Fruit fly (Drosophila melanogaster) whole organism, embryonic: ENCODE data around the gene Prp31.

Experiments
- CG13894 ChIP-seq: fragments of 200-800 bp; sonication (Bioruptor generic); optimal IDR thresholded peaks from 3 replicates; lab custom pipeline; 2018; ENCODE audit warnings: missing biosample characterization, mild to moderate bottlenecking, missing genetic modification characterization, moderate library complexity
- CG14050 ChIP-seq: fragments of 200-800 bp; sonication (Bioruptor generic); IDR thresholded peaks from 3 replicates; pipeline ENCODE4 v1.3.6; 2022; ENCODE audit warnings: missing biosample characterization, missing genetic modification characterization
- CG14860 ChIP-seq: fragments of 200-800 bp; sonication (Bioruptor generic); IDR thresholded peaks from 3 replicates; pipeline ENCODE4 v1.3.6; 2022; ENCODE audit warnings: missing biosample characterization, missing genetic modification characterization; ENCODE audit not compliant: partially characterized antibody
- CG16813 ChIP-seq: fragments of 200-800 bp; sonication (Bioruptor generic); IDR thresholded peaks from 3 replicates; pipeline ENCODE4 v1.3.6; 2022; ENCODE audit warnings: missing biosample characterization, missing genetic modification characterization; ENCODE audit not compliant: partially characterized antibody
- CG16863 ChIP-seq: fragments of 200-800 bp; sonication (Bioruptor generic); optimal IDR thresholded peaks from 3 replicates; lab custom pipeline; 2016; ENCODE audit warnings: missing biosample characterization, missing genetic modification characterization
- CG17328 ChIP-seq: fragments of 200-800 bp; sonication (Bioruptor generic); IDR thresholded peaks from 2 replicates; pipeline ENCODE4 v1.3.6; 2022; ENCODE audit warnings: missing biosample characterization, missing genetic modification characterization
- CG17912 ChIP-seq: fragments of 200-800 bp; sonication (Bioruptor generic); optimal IDR thresholded peaks from 2 replicates; lab custom pipeline; 2018; ENCODE audit warnings: missing biosample characterization, mild to moderate bottlenecking, missing genetic modification characterization
- CG18262 ChIP-seq: fragments of 200-800 bp; optimal IDR thresholded peaks from 3 replicates; lab custom pipeline; 2019; ENCODE audit warnings: missing biosample characterization, mild to moderate bottlenecking, missing genetic modification characterization, moderate library complexity
- CG3847 ChIP-seq: fragments of 200-800 bp; sonication (Bioruptor generic); IDR thresholded peaks from 2 replicates; pipeline ENCODE4 v1.3.6; 2022; ENCODE audit warnings: missing biosample characterization, missing genetic modification characterization
- CG6254 ChIP-seq: fragments of 200-800 bp; sonication (Bioruptor generic); optimal IDR thresholded peaks from 3 replicates; lab custom pipeline; 2017; ENCODE audit warnings: mild to moderate bottlenecking, missing biosample characterization, missing genetic modification reagents, missing genetic modification characterization
- CG6272 ChIP-seq: fragments of 200-800 bp; sonication (Bioruptor generic); IDR thresholded peaks from 2 replicates; pipeline ENCODE4 v1.3.6; 2022; ENCODE audit warnings: missing biosample characterization, missing genetic modification characterization
- CG7786 ChIP-seq: fragments of 200-800 bp; sonication (Bioruptor generic); optimal IDR thresholded peaks from 2 replicates; lab custom pipeline; 2016; ENCODE audit warnings: missing biosample characterization, missing genetic modification characterization
- CG8944 ChIP-seq: fragments of 200-800 bp; sonication (Bioruptor generic); optimal IDR thresholded peaks from 3 replicates; lab custom pipeline; 2016; ENCODE audit warnings: missing biosample characterization, missing genetic modification characterization
- D ChIP-seq, 2 experiments: fragments of 200-800 bp in 1 of 2; fragments of >200 bp in 1 of 2; sonication (Bioruptor generic) in 1 of 2; optimal IDR thresholded peaks; 2 replicates in 1 of 2; 3 replicates in 1 of 2; lab custom pipeline; 2017; ENCODE audit warnings: mild to moderate bottlenecking in 1 of 2, missing biosample characterization in 1 of 2, missing genetic modification characterization in 1 of 2, missing genetic modification reagents in 1 of 2
- Dip2 ChIP-seq: fragments of 200-800 bp; sonication (Bioruptor generic); IDR thresholded peaks from 2 replicates; pipeline ENCODE4 v1.3.6; 2022; ENCODE audit warnings: missing biosample characterization, missing genetic modification characterization
- E2f1 ChIP-seq: fragments of 200-800 bp; sonication (Bioruptor generic); IDR thresholded peaks from 2 replicates; pipeline ENCODE4 v1.3.6; 2022; ENCODE audit warnings: missing biosample characterization, missing genetic modification characterization
- Ets65A ChIP-seq: fragments of 200-800 bp; sonication (Bioruptor generic); peaks from one replicate; lab custom pipeline; 2016; ENCODE audit warnings: missing biosample characterization, missing genetic modification characterization
- Gug ChIP-seq: fragments of 200-800 bp; sonication (Bioruptor generic); IDR thresholded peaks from 4 replicates; pipeline ENCODE4 v1.3.6; 2022; ENCODE audit warnings: missing biosample characterization, missing genetic modification characterization
- HLH4C ChIP-seq: fragments of 200-800 bp; sonication (Bioruptor generic); IDR thresholded peaks from 3 replicates; pipeline ENCODE4 v1.3.6; 2022; ENCODE audit warnings: missing biosample characterization, missing genetic modification characterization; ENCODE audit not compliant: partially characterized antibody
- HLH54F ChIP-seq: fragments of 200-800 bp; sonication (Bioruptor generic); optimal IDR thresholded peaks from 3 replicates; lab custom pipeline; 2016; ENCODE audit warnings: missing biosample characterization, missing genetic modification characterization
- HLHmδ ChIP-seq: fragments of 200-800 bp; sonication (Bioruptor generic); optimal IDR thresholded peaks from 2 replicates; lab custom pipeline; 2018; ENCODE audit warnings: missing biosample characterization, mild to moderate bottlenecking, missing genetic modification characterization, moderate library complexity
- Hr3 ChIP-seq: fragments of 200-800 bp; sonication (Bioruptor generic); optimal IDR thresholded peaks from 3 replicates; lab custom pipeline; 2016; ENCODE audit warnings: missing biosample characterization, missing genetic modification characterization
- Lim3 ChIP-seq: fragments of 200-800 bp; sonication (Bioruptor generic); IDR thresholded peaks from 2 replicates; pipeline ENCODE4 v1.3.6; 2022; ENCODE audit warnings: missing biosample characterization, missing genetic modification characterization
- Mes4 ChIP-seq: fragments of 200-800 bp; sonication (Bioruptor generic); optimal IDR thresholded peaks from 2 replicates; lab custom pipeline; 2016; ENCODE audit warnings: missing biosample characterization, missing genetic modification characterization
- Pdp1 ChIP-seq, 2 experiments: fragments of 200-800 bp; sonication (Bioruptor generic); optimal IDR thresholded peaks; 3 replicates each; lab custom pipeline; 2016; ENCODE audit warnings: missing biosample characterization in 2 of 2, missing genetic modification characterization in 2 of 2, mild to moderate bottlenecking in 1 of 2, moderate library complexity in 1 of 2
- YL-1 ChIP-seq: fragments of 200-800 bp; sonication (Bioruptor generic); optimal IDR thresholded peaks from 3 replicates; lab custom pipeline; 2017; ENCODE audit warnings: missing biosample characterization, mild to moderate bottlenecking, missing genetic modification characterization
- ap ChIP-seq: fragments of 200-800 bp; sonication (Bioruptor generic); IDR thresholded peaks from 2 replicates; pipeline ENCODE4 v1.3.6; 2022; ENCODE audit warnings: missing biosample characterization, missing genetic modification characterization
- ash1 ChIP-seq: fragments of 200-800 bp; sonication (Bioruptor generic); optimal IDR thresholded peaks from 2 replicates; lab custom pipeline; 2018; ENCODE audit warnings: missing biosample characterization, mild to moderate bottlenecking, missing genetic modification characterization
- caup ChIP-seq: fragments of 200-800 bp; sonication (Bioruptor generic); optimal IDR thresholded peaks from 3 replicates; lab custom pipeline; 2017; ENCODE audit warnings: missing biosample characterization, mild to moderate bottlenecking, missing genetic modification characterization, moderate library complexity; ENCODE audit not compliant: severe bottlenecking
- ci ChIP-seq: fragments of 200-800 bp; sonication (Bioruptor generic); IDR thresholded peaks from 3 replicates; pipeline ENCODE4 v1.3.6; 2022; ENCODE audit warnings: missing biosample characterization, missing genetic modification characterization
- disco-r ChIP-seq: fragments of 200-800 bp; sonication (Bioruptor generic); optimal IDR thresholded peaks from 2 replicates; lab custom pipeline; 2016; ENCODE audit warnings: missing biosample characterization, missing genetic modification characterization
- gem ChIP-seq: fragments of 200-800 bp; sonication (Bioruptor generic); optimal IDR thresholded peaks from 2 replicates; lab custom pipeline; 2019; ENCODE audit warnings: missing biosample characterization, mild to moderate bottlenecking, missing genetic modification characterization, moderate library complexity
- gsb ChIP-seq: fragments of 200-800 bp; sonication (Bioruptor generic); IDR thresholded peaks from 2 replicates; pipeline ENCODE4 v1.3.6; 2022; ENCODE audit warnings: missing biosample characterization, missing genetic modification characterization
- hth ChIP-seq: fragments of >200 bp; optimal IDR thresholded peaks from 2 replicates; lab custom pipeline; 2017; ENCODE audit warnings: inconsistent platforms
- insv ChIP-seq, 2 experiments: fragments of 200-800 bp; sonication (Bioruptor generic); optimal IDR thresholded peaks; 3 replicates each; lab custom pipeline; 2016 to 2018; ENCODE audit warnings: missing biosample characterization in 2 of 2, missing genetic modification characterization in 2 of 2
- jigr1 ChIP-seq: fragments of 200-800 bp; sonication (Bioruptor generic); IDR thresholded peaks from 3 replicates; pipeline ENCODE4 v1.3.6; 2022; ENCODE audit warnings: missing biosample characterization, missing genetic modification characterization
- lov ChIP-seq, 2 experiments: fragments of 200-800 bp in 1 of 2; fragments of >200 bp in 1 of 2; sonication (Bioruptor generic) in 1 of 2; IDR thresholded peaks in 1 of 2; optimal IDR thresholded peaks in 1 of 2; 2 replicates in 1 of 2; 3 replicates in 1 of 2; pipeline versions ENCODE4 v1.3.6 to Lab custom; 2017 to 2022; ENCODE audit warnings: missing biosample characterization in 1 of 2, missing genetic modification characterization in 1 of 2
- nau ChIP-seq: fragments of 200-800 bp; sonication (Bioruptor generic); optimal IDR thresholded peaks from 3 replicates; lab custom pipeline; 2017; ENCODE audit warnings: missing biosample characterization, mild to moderate bottlenecking, missing genetic modification characterization, missing genetic modification reagents
- nerfin-1 ChIP-seq: fragments of 200-800 bp; sonication (Bioruptor generic); optimal IDR thresholded peaks from 3 replicates; lab custom pipeline; 2019; ENCODE audit warnings: missing biosample characterization, mild to moderate bottlenecking, missing genetic modification characterization, moderate library complexity
- nerfin-2 ChIP-seq: fragments of 200-800 bp; sonication (Bioruptor generic); IDR thresholded peaks from 2 replicates; pipeline ENCODE4 v1.3.6; 2022; ENCODE audit warnings: missing biosample characterization, missing genetic modification characterization; ENCODE audit not compliant: partially characterized antibody
- nmo ChIP-seq: fragments of 200-800 bp; sonication (Bioruptor generic); optimal IDR thresholded peaks from 2 replicates; lab custom pipeline; 2018; ENCODE audit warnings: missing biosample characterization, mild to moderate bottlenecking, missing genetic modification characterization, moderate library complexity
- oc ChIP-seq: fragments of 200-800 bp; sonication (Bioruptor generic); optimal IDR thresholded peaks from 2 replicates; lab custom pipeline; 2018; ENCODE audit warnings: missing biosample characterization, mild to moderate bottlenecking, missing genetic modification characterization, moderate library complexity
- pho ChIP-seq: fragments of 200-800 bp; sonication (Bioruptor generic); optimal IDR thresholded peaks from 2 replicates; lab custom pipeline; 2016; ENCODE audit warnings: missing biosample characterization, missing genetic modification characterization
- salm ChIP-seq: fragments of 200-800 bp; sonication (Bioruptor generic); optimal IDR thresholded peaks from 2 replicates; lab custom pipeline; 2018; ENCODE audit warnings: missing biosample characterization, mild to moderate bottlenecking, missing genetic modification characterization
- sens ChIP-seq: fragments of 200-800 bp; sonication (Bioruptor generic); peaks from one replicate; lab custom pipeline; 2016; ENCODE audit warnings: missing biosample characterization, missing genetic modification characterization
- seq ChIP-seq: fragments of 200-800 bp; sonication (Bioruptor generic); IDR thresholded peaks from 2 replicates; pipeline ENCODE4 v1.3.6; 2022; ENCODE audit warnings: missing biosample characterization, missing genetic modification characterization
- tll ChIP-seq, 2 experiments: fragments of 200-800 bp in 1 of 2; fragments of >200 bp in 1 of 2; sonication (Bioruptor generic) in 1 of 2; optimal IDR thresholded peaks; 2 replicates each; lab custom pipeline; 2017 to 2019; ENCODE audit warnings: missing biosample characterization in 2 of 2, missing genetic modification characterization in 2 of 2, mild to moderate bottlenecking in 1 of 2, moderate library complexity in 1 of 2
- tna ChIP-seq: fragments of 200-800 bp; sonication (Bioruptor generic); IDR thresholded peaks from 2 replicates; pipeline ENCODE4 v1.3.6; 2022; ENCODE audit warnings: missing biosample characterization, missing genetic modification characterization; ENCODE audit not compliant: partially characterized antibody
- twi ChIP-seq: fragments of 200-800 bp; optimal IDR thresholded peaks from 2 replicates; lab custom pipeline; 2019; ENCODE audit warnings: missing biosample characterization, mild to moderate bottlenecking, missing genetic modification characterization, moderate library complexity
- wdn ChIP-seq: fragments of 200-800 bp; sonication (Bioruptor generic); IDR thresholded peaks from 2 replicates; pipeline ENCODE4 v1.3.6; 2022; ENCODE audit warnings: missing biosample characterization, missing genetic modification characterization

Prp31 gene

dm6 chr3L:15172404-15173055 lies 13.6 kb downstream of the Prp31 start (continued):
- TF ChIP-seq CG14860 (GFP tag; lab: Robert Waterston, UW) (peak; percentile 44; the same call in 1 of the 3 replicates), HLHmδ (GFP tag; lab: Kevin White, UChicago) (no peak), wdn (GFP tag; lab: Robert Waterston, UW) (no peak), Ets65A (GFP tag; lab: Kevin White, UChicago) (peak; percentile 73), disco-r (no peak), Dip2 (GFP tag; lab: Robert Waterston, UW) (no peak), nmo (no peak), lov (optimal IDR thresholded peaks at IDR 0.05; lab: Kevin White, UChicago) (no peak), lov (GFP tag; IDR thresholded peaks at IDR 0.05; lab: Robert Waterston, UW) (no peak), Hr3 (GFP tag; lab: Kevin White, UChicago) (no peak), tna (GFP tag; lab: Robert Waterston, UW) (no peak), CG6272 (no peak), gem (peak; percentile 11), ap (GFP tag; lab: Robert Waterston, UW) (no peak), caup (no peak), Lim3 (GFP tag; lab: Robert Waterston, UW) (no peak), Gug (GFP tag; lab: Robert Waterston, UW) (no peak), CG17912 (GFP tag; lab: Kevin White, UChicago) (no peak), CG8944 (GFP tag; lab: Kevin White, UChicago) (no peak), twi (tag; lab: Kevin White, UChicago) (no peak), Pdp1 (GFP tag; optimal IDR thresholded peaks at IDR 0.05; lab: Kevin White, UChicago) (peak in 1 of 2 experiments; percentile 56), salm (no peak), sens (GFP tag; lab: Kevin White, UChicago) (peak; percentile 71), gsb (GFP tag; lab: Robert Waterston, UW) (no peak), D (optimal IDR thresholded peaks at IDR 0.05; lab: Kevin White, UChicago) (no peak), D (GFP tag; optimal IDR thresholded peaks at IDR 0.05; lab: Kevin White, UChicago) (no peak), ci (GFP tag; lab: Robert Waterston, UW) (0 out of 3 replicates have a peak, but pooled peaks have one; percentile 31), HLH4C (GFP tag; lab: Robert Waterston, UW) (peak; percentile 69; the same call in 2 of the 3 replicates), CG16813 (GFP tag; lab: Robert Waterston, UW) (peak; percentile 61), CG17328 (GFP tag; lab: Robert Waterston, UW) (no peak), HLH54F (GFP tag; lab: Kevin White, UChicago) (no peak), nerfin-2 (GFP tag; lab: Robert Waterston, UW) (peak; percentile 38), insv (GFP tag; optimal IDR thresholded peaks at IDR 0.05; lab: Kevin White, UChicago) (peak in 1 of 2 experiments; percentile 43), E2f1 (GFP tag; lab: Robert Waterston, UW) (no peak), tll (GFP tag; optimal IDR thresholded peaks at IDR 0.05; lab: Kevin White, UChicago) (no peak), YL-1 (no peak), nerfin-1 (tag; lab: Kevin White, UChicago) (no peak), CG13894 (tag; lab: Kevin White, UChicago) (no peak), CG7786 (GFP tag; lab: Kevin White, UChicago) (no peak)

- TF ChIP-seq pho (GFP tag; lab: Kevin White, UChicago) (no peak), CG3847 (GFP tag; lab: Robert Waterston, UW) (no peak), Mes4 (GFP tag; lab: Kevin White, UChicago) (no peak), jigr1 (no peak), CG6254 (GFP tag; lab: Kevin White, UChicago) (no peak), oc (tag; lab: Kevin White, UChicago) (no peak), hth (no peak), nau (GFP tag; lab: Kevin White, UChicago) (no peak), CG16863 (GFP tag; lab: Kevin White, UChicago) (no peak), seq (no peak), nerfin-2 (GFP tag; lab: Robert Waterston, UW) (no peak), CG18262 (tag; lab: Kevin White, UChicago) (peak; percentile 37), ash1 (GFP tag; lab: Kevin White, UChicago) (no peak), CG14050 (GFP tag; lab: Robert Waterston, UW) (no peak)
Observed at dm6 chr3L:15174086-15174485, 15.2 kb downstream of the Prp31 start.
